Fruit fly (Drosophila melanogaster) ovary, adult (tissue): ENCODE measurements around the gene CG14435.

Source experiments
- CG17801 ChIP-seq: fragments of 200-800 bp; optimal IDR thresholded peaks from 2 replicates; lab custom pipeline; 2019; ENCODE audit warnings: missing biosample characterization, mild to moderate bottlenecking, missing genetic modification characterization, moderate library complexity; ENCODE audit not compliant: partially characterized antibody

Gene CG14435

DNA sequence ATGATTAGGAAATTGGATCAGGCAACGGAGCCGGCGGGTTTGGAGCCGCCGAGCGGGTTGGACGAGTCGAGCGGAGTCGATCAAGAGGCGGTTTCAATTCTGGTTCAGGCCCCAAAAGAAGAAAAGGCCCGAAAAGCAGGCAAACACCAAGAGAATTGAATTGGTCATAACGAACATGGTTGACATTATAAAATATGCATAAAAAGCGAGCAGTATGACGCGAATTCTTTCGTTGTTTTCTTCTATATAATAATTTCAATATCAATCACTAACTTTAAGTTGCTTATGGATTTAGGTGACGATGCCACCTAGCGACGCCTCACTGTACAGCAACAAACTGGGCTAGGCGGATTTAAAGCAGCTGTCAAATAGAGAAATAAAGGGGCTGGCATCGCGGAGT is 50.8 kb downstream of the CG14435 start:
- TF ChIP-seq CG17801 = no peak

DNA sequence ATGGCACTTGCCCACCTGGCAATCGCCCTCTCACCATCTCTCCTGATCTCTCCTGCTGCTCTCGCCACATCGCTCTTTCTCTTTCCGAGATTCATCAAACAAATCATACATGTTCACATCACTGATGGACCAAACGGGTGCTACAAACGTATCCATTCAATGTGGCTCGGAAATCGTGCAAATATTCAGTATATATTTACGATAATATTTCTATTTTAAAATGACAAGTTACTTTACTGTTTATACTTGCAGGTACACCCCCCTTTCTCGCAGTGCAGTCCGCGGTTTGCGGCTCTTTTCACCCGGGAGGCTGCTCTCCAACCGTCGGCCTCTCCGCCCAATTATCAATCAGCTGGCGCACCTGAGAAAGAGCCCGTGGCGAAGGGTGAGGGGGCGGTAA is 52.2 kb downstream of the CG14435 start:
- no peak for TF ChIP-seq CG17801

DNA sequence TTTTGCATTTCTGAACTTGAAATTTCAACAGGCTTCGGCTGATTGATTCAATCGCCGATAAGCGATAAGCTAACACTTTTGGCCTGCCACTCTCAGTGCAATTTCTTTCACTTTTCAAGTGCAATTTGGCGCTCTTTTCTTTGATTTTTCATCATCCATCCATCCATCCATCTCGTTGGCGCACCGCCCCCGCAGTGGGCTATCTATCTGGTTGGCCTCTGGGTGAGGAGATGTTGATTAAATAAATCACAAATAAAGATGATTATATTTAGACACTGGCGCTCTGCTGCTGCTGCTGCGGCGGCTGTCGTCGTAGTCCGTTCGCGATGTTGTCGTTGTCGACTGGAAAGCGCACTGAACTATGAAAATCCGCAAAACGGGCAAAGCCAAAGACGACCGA is 52.8 kb downstream of the CG14435 start:
- TF ChIP-seq CG17801 = no peak
